Worm (Caenorhabditis elegans) whole organism, L4 larva: ENCODE data around the gene srxa-6.

ENCODE experiments used
- Y105C5A.15 ChIP-seq: fragments of 200-800 bp; sonication (Bioruptor generic); IDR thresholded peaks from 2 replicates; pipeline ENCODE4 v1.3.6; 2022; ENCODE audit warnings: missing genetic modification characterization, missing compliant biosample characterization
- hif-1 ChIP-seq, 2 experiments: sonication (generic microtip); optimal IDR thresholded peaks; 2 replicates each; lab custom pipeline; 2016 to 2017; ENCODE audit warnings: missing compliant biosample characterization in 2 of 2, missing genetic modification characterization in 2 of 2, missing genetic modification reagents in 2 of 2, missing genotype in 2 of 2, mild to moderate bottlenecking in 1 of 2
- nhr-25 ChIP-seq: sonication (generic microtip); optimal IDR thresholded peaks from 2 replicates; lab custom pipeline; 2017; ENCODE audit warnings: missing genetic modification characterization, mild to moderate bottlenecking, missing compliant biosample characterization, antibody characterized with exemption, moderate library complexity, borderline replicate concordance; ENCODE audit not compliant: insufficient read depth

- TF ChIP-seq Y105C5A.15 = no peak
- TF ChIP-seq nhr-25 (tag; lab: Kevin White, UChicago) = no peak
- TF ChIP-seq hif-1 (tag; optimal IDR thresholded peaks at IDR 0.05; lab: Kevin White, UChicago) = no peak
Measured at ce11 chrV:20773647-20774046, 38.9 kb downstream of the srxa-6 start, which contains the start of gene F38A6.5.
